Worm (Caenorhabditis elegans) whole organism, L1 larva: ENCODE measurements around the gene T02E9.6.
"Not testable (repeated sequence)": the region's sequence is repeated elsewhere in the genome, so short reads cannot be mapped to it uniquely, and the experiment has no call there.

Source experiments
- C34B4.2 ChIP-seq: sonication (generic microtip); optimal IDR thresholded peaks from 2 replicates; lab custom pipeline; 2017; ENCODE audit warnings: mild to moderate bottlenecking, missing genetic modification characterization, missing compliant biosample characterization
- F16B12.6 ChIP-seq: fragments of 150-350 bp; optimal IDR thresholded peaks from 2 replicates; lab custom pipeline; 2014; ENCODE audit warnings: missing biosample characterization, missing genetic modification characterization
- aha-1 ChIP-seq: fragments of 150-350 bp; optimal IDR thresholded peaks from 2 replicates; lab custom pipeline; 2014; ENCODE audit warnings: missing biosample characterization, missing genetic modification characterization
- aly-2 ChIP-seq: fragments of 150-350 bp; optimal IDR thresholded peaks from 2 replicates; lab custom pipeline; 2014; ENCODE audit warnings: missing biosample characterization, missing genetic modification characterization
- ceh-82 ChIP-seq, 3 experiments: fragments of 150-350 bp in 1 of 3; sonication (generic microtip) in 2 of 3; optimal IDR thresholded peaks; 2 replicates each; lab custom pipeline; 2014 to 2017; ENCODE audit warnings: missing biosample characterization in 3 of 3, missing genetic modification characterization in 3 of 3
- ceh-88 ChIP-seq: fragments of 200-800 bp; sonication (Bioruptor generic); IDR thresholded peaks from 2 replicates; pipeline ENCODE4 v1.3.6; 2022; ENCODE audit warnings: missing genetic modification characterization, missing compliant biosample characterization
- dpl-1 ChIP-seq, 3 experiments: fragments of 150-350 bp in 2 of 3; sonication (generic microtip) in 1 of 3; optimal IDR thresholded peaks; 2 replicates each; lab custom pipeline; 2014 to 2017; ENCODE audit warnings: missing biosample characterization in 3 of 3, missing genetic modification characterization in 3 of 3, missing genetic modification reagents in 3 of 3
- efl-1 ChIP-seq, 4 experiments: fragments of 150-350 bp; optimal IDR thresholded peaks in 3 of 4; peaks in 1 of 4; 1 replicate in 1 of 4; 2 replicates in 3 of 4; lab custom pipeline; 2014; ENCODE audit warnings: missing biosample characterization in 2 of 4, missing genetic modification characterization in 2 of 4, missing genetic modification reagents in 2 of 4
- egl-27 ChIP-seq, 2 experiments: fragments of 150-350 bp in 1 of 2; sonication (generic microtip); optimal IDR thresholded peaks; 3 replicates each; lab custom pipeline; 2017 to 2018; ENCODE audit warnings: missing biosample characterization in 2 of 2, missing genetic modification characterization in 2 of 2, missing genetic modification reagents in 2 of 2
- elt-3 ChIP-seq, 6 experiments: fragments of 150-350 bp in 1 of 6; sonication (generic microtip); optimal IDR thresholded peaks; 2 replicates each; lab custom pipeline; 2017 to 2018; ENCODE audit warnings: missing biosample characterization in 6 of 6, missing genetic modification characterization in 6 of 6, inconsistent platforms in 1 of 6
- ets-5 ChIP-seq: fragments of 200-800 bp; sonication (Bioruptor generic); IDR thresholded peaks from 2 replicates; pipeline ENCODE4 v1.3.6; 2022; ENCODE audit warnings: missing genetic modification characterization, missing compliant biosample characterization
- fkh-8 ChIP-seq: sonication (generic microtip); optimal IDR thresholded peaks from 2 replicates; lab custom pipeline; 2016; ENCODE audit warnings: mild to moderate bottlenecking, missing genetic modification characterization, missing compliant biosample characterization
- fos-1 ChIP-seq: fragments of 150-350 bp; optimal IDR thresholded peaks from 2 replicates; lab custom pipeline; 2014; ENCODE audit warnings: missing biosample characterization, missing genetic modification characterization
- irx-1 ChIP-seq: sonication (generic microtip); optimal IDR thresholded peaks from 2 replicates; lab custom pipeline; 2016; ENCODE audit warnings: missing genetic modification characterization, missing compliant biosample characterization
- lin-13 ChIP-seq: fragments of 150-350 bp; optimal IDR thresholded peaks from 2 replicates; lab custom pipeline; 2014; ENCODE audit warnings: missing biosample characterization, missing genetic modification reagents, missing genetic modification characterization
- lin-14 ChIP-seq: fragments of 200-800 bp; sonication (Bioruptor generic); optimal IDR thresholded peaks from 2 replicates; lab custom pipeline; 2018; ENCODE audit warnings: mild to moderate bottlenecking, missing genetic modification characterization, moderate library complexity, missing compliant biosample characterization
- lin-35 ChIP-seq, 2 experiments: fragments of 150-350 bp; optimal IDR thresholded peaks; 2 replicates each; lab custom pipeline; 2014; ENCODE audit warnings: missing biosample characterization in 2 of 2, missing genetic modification characterization in 2 of 2, missing genetic modification reagents in 2 of 2
- mab-9 ChIP-seq: fragments of 200-800 bp; sonication (Bioruptor generic); IDR thresholded peaks from 2 replicates; pipeline ENCODE4 v1.3.6; 2022; ENCODE audit warnings: missing genetic modification reagents, missing genetic modification characterization, missing compliant biosample characterization
- nhr-19 ChIP-seq: fragments of 200-800 bp; sonication (Bioruptor generic); conservative IDR thresholded peaks from 2 replicates; pipeline ENCODE4 v1.3.6; 2022; ENCODE audit warnings: missing genetic modification characterization, missing compliant biosample characterization
- nhr-47 ChIP-seq: sonication (generic microtip); optimal IDR thresholded peaks from 2 replicates; lab custom pipeline; 2016; ENCODE audit warnings: mild to moderate bottlenecking, missing genetic modification characterization, moderate library complexity, missing compliant biosample characterization
- nhr-76 ChIP-seq: sonication (generic microtip); optimal IDR thresholded peaks from 2 replicates; lab custom pipeline; 2017; ENCODE audit warnings: missing biosample characterization, missing genetic modification characterization
- nhr-77 ChIP-seq: fragments of 150-350 bp; optimal IDR thresholded peaks from 2 replicates; lab custom pipeline; 2014; ENCODE audit warnings: missing biosample characterization, missing genetic modification characterization
- nhr-90 ChIP-seq: sonication (generic microtip); optimal IDR thresholded peaks from 2 replicates; lab custom pipeline; 2016; ENCODE audit warnings: mild to moderate bottlenecking, missing genetic modification characterization, missing compliant biosample characterization; ENCODE audit not compliant: poor library complexity
- rnt-1 ChIP-seq: sonication (generic microtip); optimal IDR thresholded peaks from 2 replicates; lab custom pipeline; 2016; ENCODE audit warnings: mild to moderate bottlenecking, missing genetic modification characterization, moderate library complexity, missing compliant biosample characterization
- skn-1 ChIP-seq: fragments of 150-350 bp; optimal IDR thresholded peaks from 2 replicates; lab custom pipeline; 2014; ENCODE audit warnings: missing biosample characterization, missing genetic modification characterization
- snpc-4 ChIP-seq: fragments of 150-350 bp; optimal IDR thresholded peaks from 2 replicates; lab custom pipeline; 2014; ENCODE audit warnings: missing biosample characterization, missing genetic modification characterization
- snu-23 ChIP-seq: sonication (generic microtip); optimal IDR thresholded peaks from 2 replicates; lab custom pipeline; 2016; ENCODE audit warnings: missing genetic modification characterization, missing compliant biosample characterization
- unc-98 ChIP-seq: fragments of 200-800 bp; sonication (Bioruptor generic); IDR thresholded peaks from 2 replicates; pipeline ENCODE4 v1.3.6; 2022; ENCODE audit warnings: missing genetic modification characterization, missing compliant biosample characterization

T02E9.6 gene

DNA sequence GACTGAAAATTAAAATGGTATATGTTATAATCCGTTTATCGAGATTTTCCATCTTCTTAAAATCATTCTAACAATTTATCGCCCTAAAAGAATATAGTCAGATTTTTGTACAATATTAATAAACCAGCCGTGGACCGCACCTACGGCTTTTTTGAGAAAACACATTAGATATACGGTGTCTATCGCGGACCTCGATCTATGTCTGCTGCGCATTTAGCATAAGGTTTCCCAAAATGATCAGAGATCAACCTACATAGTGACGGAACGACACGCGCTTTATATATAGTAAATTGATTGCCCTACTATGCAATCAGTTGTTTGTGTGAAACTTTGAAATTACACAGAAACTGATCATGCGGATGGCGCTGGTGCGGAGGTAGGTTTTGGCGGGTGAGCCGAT is 41.4 kb downstream of the T02E9.6 start:
- TF ChIP-seq unc-98 (GFP tag; lab: Robert Waterston, UW) = no peak
- no peak for TF ChIP-seq aly-2 (tag; lab: Kevin White, UChicago)
- TF ChIP-seq fkh-8 (tag; lab: Kevin White, UChicago) = no peak
- no peak for TF ChIP-seq lin-13 (GFP tag; lab: Kevin White, UChicago)
- TF ChIP-seq rnt-1 (tag; lab: Kevin White, UChicago) = no peak
- no peak for TF ChIP-seq C34B4.2
- no peak for TF ChIP-seq elt-3 (tag; optimal IDR thresholded peaks at IDR 0.05; lab: Kevin White, UChicago)
- no peak for TF ChIP-seq lin-14 (GFP tag; lab: Kevin White, UChicago)
- no peak for TF ChIP-seq F16B12.6 (tag; lab: Kevin White, UChicago)
- TF ChIP-seq nhr-76 (tag; lab: Kevin White, UChicago) = no peak
- TF ChIP-seq aha-1 (tag; lab: Kevin White, UChicago) = no peak
- TF ChIP-seq fos-1 = no peak
- TF ChIP-seq dpl-1 (GFP tag; optimal IDR thresholded peaks at IDR 0.05; lab: Kevin White, UChicago) = no peak
- no peak for TF ChIP-seq skn-1 (tag; lab: Kevin White, UChicago)
- no peak for TF ChIP-seq ceh-88 (GFP tag; lab: Robert Waterston, UW)
- no peak for TF ChIP-seq snpc-4 (tag; lab: Kevin White, UChicago)
- TF ChIP-seq, all 84 proteins: peak for 0

DNA sequence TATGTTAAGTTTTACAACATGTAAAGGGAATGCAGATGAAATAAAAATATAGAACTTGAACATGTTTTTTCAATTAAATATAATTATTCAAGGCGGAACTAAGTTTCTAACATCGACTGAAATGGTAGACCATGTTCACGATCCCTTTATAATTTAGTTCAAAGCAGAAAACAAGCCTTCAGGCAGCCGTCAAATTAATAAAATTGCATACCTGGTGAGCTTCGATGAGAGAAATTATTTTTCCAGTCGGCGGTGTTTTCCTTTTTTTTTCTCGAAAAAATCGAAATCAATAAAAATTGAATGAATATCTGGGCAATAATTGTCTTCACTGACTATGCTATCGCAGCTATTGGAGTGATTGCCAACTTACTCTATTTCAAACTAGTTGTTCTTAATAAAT is 43.2 kb downstream of the T02E9.6 start, which contains the start of gene C03E10.1:
Gene C03E10.1 (plus strand): TSS at position 301 of the 400 bp plus-strand sequence.
- TF ChIP-seq fos-1 = no peak
- no peak for TF ChIP-seq nhr-19 (GFP tag; lab: Robert Waterston, UW)
- no peak for TF ChIP-seq lin-35 (GFP tag; optimal IDR thresholded peaks at IDR 0.05; lab: Kevin White, UChicago)
- no peak for TF ChIP-seq irx-1 (tag; lab: Kevin White, UChicago)
- no peak for TF ChIP-seq nhr-47
- TF ChIP-seq ceh-82 (tag; optimal IDR thresholded peaks at IDR 0.05; lab: Kevin White, UChicago) = no peak
- TF ChIP-seq fkh-8 (tag; lab: Kevin White, UChicago) = no peak
- TF ChIP-seq F16B12.6 (tag; lab: Kevin White, UChicago) = no peak
- TF ChIP-seq nhr-90 (tag; lab: Kevin White, UChicago) = no peak
- TF ChIP-seq egl-27 (tag; optimal IDR thresholded peaks at IDR 0.05; lab: Kevin White, UChicago) = no peak
- no peak for TF ChIP-seq dpl-1 (GFP tag; optimal IDR thresholded peaks at IDR 0.05; lab: Kevin White, UChicago)
- no peak for TF ChIP-seq nhr-77 (tag; lab: Kevin White, UChicago)
- TF ChIP-seq rnt-1 (tag; lab: Kevin White, UChicago) = no peak
- no peak for TF ChIP-seq ets-5 (GFP tag; lab: Robert Waterston, UW)
- TF ChIP-seq mab-9 (GFP tag; lab: Robert Waterston, UW) = no peak
- no peak for TF ChIP-seq snu-23 (GFP tag; lab: Kevin White, UChicago)

DNA sequence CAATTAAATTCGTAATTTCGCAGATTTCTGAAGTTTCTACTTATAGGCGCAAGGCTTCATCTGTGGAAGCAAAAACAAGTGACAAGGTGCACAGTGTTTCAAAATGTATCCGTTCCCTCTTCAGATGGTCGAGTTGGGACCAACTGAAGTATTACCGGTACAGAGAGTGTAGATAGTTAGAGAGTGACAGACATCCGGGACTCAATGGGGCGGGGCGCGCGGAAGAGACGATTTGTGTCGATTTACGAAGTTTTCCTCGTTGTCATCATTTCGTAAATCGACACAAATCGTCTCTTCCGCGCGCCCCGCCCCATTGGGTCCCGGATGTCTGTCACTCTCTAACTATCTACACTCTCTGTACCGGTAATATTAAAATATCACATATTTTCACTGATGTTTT is 48.0 kb downstream of the T02E9.6 start, which contains the start of gene C03E10.3:
Gene C03E10.3 (plus strand): TSS at position 301 of the 400 bp plus-strand sequence.
- TF ChIP-seq efl-1 (optimal IDR thresholded peaks at IDR 0.05; lab: Kevin White, UChicago) = not testable (repeated sequence)
- peak in 1 of 2 experiments; percentile 40 for TF ChIP-seq efl-1 (GFP tag; optimal IDR thresholded peaks at IDR 0.05 in 1 of 2; lab: Kevin White, UChicago)
